Fruit fly (Drosophila melanogaster) Kc167 (cell line): ENCODE data around the gene sordd1.

Source experiments
- Sin3A ChIP-seq: fragments of >200 bp; optimal IDR thresholded peaks from 2 replicates; lab custom pipeline; 2018; ENCODE audit warnings: missing external identifiers
- h ChIP-seq: fragments of >200 bp; optimal IDR thresholded peaks from 3 replicates; lab custom pipeline; 2018; ENCODE audit warnings: missing external identifiers
- insv ChIP-seq: fragments of >200 bp; optimal IDR thresholded peaks from 3 replicates; lab custom pipeline; 2018; ENCODE audit warnings: missing external identifiers
- ttk ChIP-seq: sonication (Bioruptor generic); optimal IDR thresholded peaks from 2 replicates; lab custom pipeline; 2017; ENCODE audit warnings: missing external identifiers

DNA sequence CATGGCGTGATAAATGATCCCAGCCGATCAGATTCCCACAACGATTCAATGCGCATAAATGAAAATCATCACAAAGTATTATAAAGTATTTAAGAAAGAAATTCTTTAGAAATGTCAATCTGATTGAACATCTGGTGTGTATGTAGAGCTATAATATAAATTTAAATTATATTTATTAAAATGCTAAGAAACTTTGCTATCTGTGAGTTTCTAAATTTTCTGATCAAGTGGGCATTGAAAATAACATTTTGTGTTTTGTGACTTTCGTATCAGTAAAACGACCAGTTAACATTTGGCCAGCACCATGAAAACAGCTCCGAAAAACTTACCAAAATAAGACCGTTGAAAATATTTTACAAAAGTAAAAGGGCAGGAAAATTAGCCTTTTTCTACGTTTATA, 41.7 kb upstream of the sordd1 start, which contains the start of gene CG8565:
- TF ChIP-seq insv (no peak), Sin3A (lab: Kevin White, UChicago) (no peak), h (lab: Kevin White, UChicago) (no peak), ttk (lab: Kevin White, UChicago) (no peak)
